Worm (Caenorhabditis elegans): Measurements from ENCODE around the gene flr-4.

- TF ChIP-seq ceh-30 (tag; optimal IDR thresholded peaks at IDR 0.05), result no peak
- TF ChIP-seq odd-2 (tag; optimal IDR thresholded peaks at IDR 0.05), result no peak
- no peak for TF ChIP-seq rnt-1 (tag; optimal IDR thresholded peaks at IDR 0.05)
- TF ChIP-seq nfya-1 (tag; optimal IDR thresholded peaks at IDR 0.05), result no peak
- no peak for TF ChIP-seq gmeb-2 (tag; optimal IDR thresholded peaks at IDR 0.05)
- no peak for TF ChIP-seq ceh-34 (tag; optimal IDR thresholded peaks at IDR 0.05)
- TF ChIP-seq pqm-1 (tag; optimal IDR thresholded peaks at IDR 0.05), result no peak
- TF ChIP-seq nhr-11 (tag; optimal IDR thresholded peaks at IDR 0.05), result no peak
- TF ChIP-seq ceh-22 (tag; optimal IDR thresholded peaks at IDR 0.05), result no peak
- TF ChIP-seq fkh-10 (GFP tag; optimal IDR thresholded peaks at IDR 0.05), result no peak
- no peak for TF ChIP-seq hlh-8 (tag; optimal IDR thresholded peaks at IDR 0.05)
- no peak for TF ChIP-seq ama-1 (optimal IDR thresholded peaks at IDR 0.05)
- TF ChIP-seq tbx-2 (tag; optimal IDR thresholded peaks at IDR 0.05), result no peak
- no peak for TF ChIP-seq unc-86 (tag; optimal IDR thresholded peaks at IDR 0.05)
Measured at ce11 chrX:15120545-15120944, 31.3 kb downstream of the flr-4 start.

All from whole organism, late embryonic.